Worm (Caenorhabditis elegans): ENCODE measurements around the gene ZK1290.11.
A peak's percentile ranks its signal among the peaks of the same experiment; 100 is the strongest.

DNA sequence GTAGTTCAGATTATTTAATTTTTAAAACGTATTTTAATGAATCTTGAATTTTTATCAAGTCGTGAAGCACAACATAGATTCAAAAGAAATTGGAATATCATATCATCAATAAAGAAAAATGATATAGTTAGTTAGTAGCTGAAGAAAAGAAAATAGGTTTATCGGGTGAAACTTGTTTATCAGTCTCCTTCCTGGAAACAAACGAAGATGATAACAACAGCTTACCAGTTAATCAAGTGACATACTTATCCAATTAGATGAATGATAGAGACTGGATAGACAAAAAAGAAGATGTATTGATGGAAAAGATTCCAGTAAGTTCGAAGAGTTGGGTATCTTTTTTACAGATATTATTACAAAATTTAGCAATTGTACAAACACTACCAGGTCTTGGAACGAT lies 18.4 kb downstream of the ZK1290.11 start:
- TF ChIP-seq nhr-11 (tag; optimal IDR thresholded peaks at IDR 0.05) (no peak), ceh-82 (tag; optimal IDR thresholded peaks at IDR 0.05) (no peak), nhr-23 (tag; optimal IDR thresholded peaks at IDR 0.05) (peak; percentile 61), jun-1 (tag; optimal IDR thresholded peaks at IDR 0.05) (no peak), egl-27 (tag; optimal IDR thresholded peaks at IDR 0.05) (no peak), unc-39 (tag; optimal IDR thresholded peaks at IDR 0.05) (no peak), skn-1 (tag; optimal IDR thresholded peaks at IDR 0.05) (no peak), snpc-4 (tag; optimal IDR thresholded peaks at IDR 0.05) (no peak), elt-2 (tag; optimal IDR thresholded peaks at IDR 0.05) (no peak), nhr-237 (tag; optimal IDR thresholded peaks at IDR 0.05) (no peak), elt-1 (tag; optimal IDR thresholded peaks at IDR 0.05) (no peak), unc-62 (GFP tag; optimal IDR thresholded peaks at IDR 0.05) (no peak), nhr-28 (tag; optimal IDR thresholded peaks at IDR 0.05) (no peak), nhr-77 (tag; optimal IDR thresholded peaks at IDR 0.05) (no peak)

All from whole organism, L3 larva.